Worm (Caenorhabditis elegans) whole organism, late embryonic: Measurements from ENCODE around the gene C47E8.9.

Source experiments
- K09A11.1 ChIP-seq: sonication (generic microtip); optimal IDR thresholded peaks from 2 replicates; lab custom pipeline; 2017; ENCODE audit warnings: antibody characterized with exemption, mild to moderate bottlenecking, missing genetic modification characterization, missing compliant biosample characterization; ENCODE audit not compliant: insufficient read depth
- lin-11 ChIP-seq: fragments of 200-800 bp; sonication (Bioruptor generic); optimal IDR thresholded peaks from 2 replicates; lab custom pipeline; 2018; ENCODE audit warnings: mild to moderate bottlenecking, missing genetic modification characterization, missing compliant biosample characterization
- madf-2 ChIP-seq: sonication (generic microtip); optimal IDR thresholded peaks from 2 replicates; lab custom pipeline; 2017; ENCODE audit warnings: missing genetic modification characterization, missing compliant biosample characterization
- nfya-1 ChIP-seq: sonication (generic microtip); optimal IDR thresholded peaks from 2 replicates; lab custom pipeline; 2017; ENCODE audit warnings: missing genetic modification characterization, mild to moderate bottlenecking, missing compliant biosample characterization, antibody characterized with exemption, moderate library complexity
- npax-4 ChIP-seq: sonication (generic microtip); optimal IDR thresholded peaks from 2 replicates; lab custom pipeline; 2016; ENCODE audit warnings: missing genetic modification characterization, missing compliant biosample characterization

DNA sequence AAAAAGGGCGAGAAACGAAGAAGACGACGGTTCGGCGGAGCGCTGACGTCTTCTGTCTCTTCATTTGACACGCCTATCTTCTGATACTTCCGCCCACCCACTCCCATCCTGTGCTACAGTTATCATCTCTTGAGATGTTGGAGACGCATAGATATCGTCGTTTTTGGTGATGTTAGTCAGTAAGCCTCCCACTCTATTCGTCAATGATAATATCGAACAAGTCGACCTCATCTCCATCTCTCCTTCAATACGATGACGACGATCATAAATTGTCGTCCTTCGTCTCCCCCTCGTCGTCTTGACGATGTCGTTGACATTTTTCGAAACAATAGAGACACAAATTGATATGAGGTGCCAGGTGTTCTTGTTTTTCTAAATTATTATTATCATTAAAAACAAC lies 5.0 kb upstream of the C47E8.9 start, which contains the start of gene slc-25A29:
- no peak for TF ChIP-seq madf-2 (tag; lab: Kevin White, UChicago)
- no peak for TF ChIP-seq lin-11 (tag; lab: Kevin White, UChicago)
- TF ChIP-seq npax-4: no peak
- no peak for TF ChIP-seq K09A11.1
- no peak for TF ChIP-seq nfya-1 (tag; lab: Kevin White, UChicago)
